Fruit fly (Drosophila melanogaster) whole organism, prepupa: ENCODE measurements around the gene Irk3.

ENCODE experiments used
- CG31627 ChIP-seq: fragments of 200-800 bp; sonication (Bioruptor generic); optimal IDR thresholded peaks from 3 replicates; lab custom pipeline; 2016; ENCODE audit warnings: missing biosample characterization, missing genetic modification characterization
- CG32006 ChIP-seq: fragments of 200-800 bp; sonication (Bioruptor generic); optimal IDR thresholded peaks from 3 replicates; lab custom pipeline; 2017; ENCODE audit warnings: missing biosample characterization, mild to moderate bottlenecking, missing genetic modification characterization
- CG6854 ChIP-seq: fragments of 200-800 bp; sonication (Bioruptor generic); optimal IDR thresholded peaks from 2 replicates; lab custom pipeline; 2017; ENCODE audit warnings: missing biosample characterization, mild to moderate bottlenecking, missing genetic modification characterization
- Lpt ChIP-seq: fragments of 200-800 bp; sonication (Bioruptor generic); optimal IDR thresholded peaks from 3 replicates; lab custom pipeline; 2016; ENCODE audit warnings: missing biosample characterization, missing genetic modification characterization
- Met ChIP-seq: fragments of 200-800 bp; sonication (Bioruptor generic); optimal IDR thresholded peaks from 3 replicates; lab custom pipeline; 2016; ENCODE audit warnings: missing biosample characterization, missing genetic modification characterization
- OdsH ChIP-seq: fragments of 200-800 bp; sonication (Bioruptor generic); optimal IDR thresholded peaks from 3 replicates; lab custom pipeline; 2016; ENCODE audit warnings: missing biosample characterization, missing genetic modification characterization
- lz ChIP-seq: fragments of 200-800 bp; sonication (Bioruptor generic); optimal IDR thresholded peaks from 3 replicates; lab custom pipeline; 2016; ENCODE audit warnings: missing biosample characterization, missing genetic modification characterization
- svp ChIP-seq: fragments of 200-800 bp; sonication (Bioruptor generic); peaks from one replicate; lab custom pipeline; 2016; ENCODE audit warnings: missing biosample characterization, missing genetic modification characterization

- TF ChIP-seq Lpt (GFP tag; lab: Kevin White, UChicago) (peak; percentile 83), svp (GFP tag; lab: Kevin White, UChicago) (peak; percentile 96), Met (GFP tag; lab: Kevin White, UChicago) (peak; percentile 83), CG32006 (peak; percentile 90), OdsH (GFP tag; lab: Kevin White, UChicago) (peak; percentile 90), lz (GFP tag; lab: Kevin White, UChicago) (peak; percentile 85), CG31627 (peak; percentile 90), CG6854 (peak; percentile 24)
Measured at dm6 chr2L:18708239-18708891, 5.2 kb downstream of the Irk3 start, which contains the start of the genes Faf2 and Grip71.
